Worm (Caenorhabditis elegans): Measurements from ENCODE around the gene srw-54.
A peak's percentile ranks its signal among the peaks of the same experiment; 100 is the strongest.

The srw-54 gene

ce11 chrV:16592947-16593791 is 18.0 kb upstream of the srw-54 start:
- TF ChIP-seq snpc-4 (tag; optimal IDR thresholded peaks at IDR 0.05) (no peak), nhr-28 (tag; optimal IDR thresholded peaks at IDR 0.05) (no peak), elt-3 (tag; optimal IDR thresholded peaks at IDR 0.05) (peak in 1 of 6 experiments; percentile 37), nhr-19 (GFP tag; conservative IDR thresholded peaks at IDR 0.05) (peak; percentile 9; the same call in 1 of the 2 replicates), efl-1 (optimal IDR thresholded peaks at IDR 0.05) (no peak), efl-1 (GFP tag; optimal IDR thresholded peaks at IDR 0.05 in 1 of 2) (peak in 1 of 2 experiments; percentile 50), C04F5.9 (tag; optimal IDR thresholded peaks at IDR 0.05) (no peak), elt-2 (tag; optimal IDR thresholded peaks at IDR 0.05) (peak; percentile 68)

ce11 chrV:16593792-16594059 is 17.4 kb upstream of the srw-54 start:
- TF ChIP-seq ama-1 (optimal IDR thresholded peaks at IDR 0.05) (peak; percentile 6), nhr-85 (tag) (no peak), nhr-12 (tag; optimal IDR thresholded peaks at IDR 0.05) (no peak), isw-1 (GFP tag; IDR thresholded peaks at IDR 0.05) (no peak)

ce11 chrV:16594514-16594913 is 16.6 kb upstream of the srw-54 start:
- TF ChIP-seq nhr-71 (tag; optimal IDR thresholded peaks at IDR 0.05) (peak; percentile 60), lir-3 (tag; optimal IDR thresholded peaks at IDR 0.05; ENCODE audit: poor library complexity) (peak; percentile 12), rnt-1 (tag; optimal IDR thresholded peaks at IDR 0.05) (peak; percentile 68), lin-14 (GFP tag; optimal IDR thresholded peaks at IDR 0.05) (peak; percentile 41), snu-23 (GFP tag; optimal IDR thresholded peaks at IDR 0.05) (peak; percentile 30), ceh-82 (tag; optimal IDR thresholded peaks at IDR 0.05) (no peak), elt-3 (tag; optimal IDR thresholded peaks at IDR 0.05) (peak in 1 of 6 experiments; percentile 47), alr-1 (tag; optimal IDR thresholded peaks at IDR 0.05; ENCODE audit: borderline replicate concordance) (no peak), blmp-1 (tag; optimal IDR thresholded peaks at IDR 0.05) (peak; percentile 24), lsy-2 (tag; optimal IDR thresholded peaks at IDR 0.05) (peak; percentile 16), nhr-19 (GFP tag; conservative IDR thresholded peaks at IDR 0.05) (peak; percentile 48)

- peak; percentile 88 for TF ChIP-seq elt-2 (tag; optimal IDR thresholded peaks at IDR 0.05)
- peak; percentile 4 for TF ChIP-seq blmp-1 (tag; optimal IDR thresholded peaks at IDR 0.05)
- TF ChIP-seq mef-2 (tag; optimal IDR thresholded peaks at IDR 0.05) = no peak
- TF ChIP-seq nhr-90 (tag; optimal IDR thresholded peaks at IDR 0.05; ENCODE audit: poor library complexity) = peak; percentile 36
- peak; percentile 24 for TF ChIP-seq lin-14 (GFP tag; optimal IDR thresholded peaks at IDR 0.05)
- TF ChIP-seq nhr-71 (tag; optimal IDR thresholded peaks at IDR 0.05) = peak; percentile 45
- TF ChIP-seq nhr-19 (GFP tag; conservative IDR thresholded peaks at IDR 0.05) = peak; percentile 16; the same call in 1 of the 2 replicates
- peak; percentile 88 for TF ChIP-seq ama-1 (optimal IDR thresholded peaks at IDR 0.05)
- peak; percentile 37 for TF ChIP-seq rnt-1 (tag; optimal IDR thresholded peaks at IDR 0.05)
- peak; percentile 6 for TF ChIP-seq snu-23 (GFP tag; optimal IDR thresholded peaks at IDR 0.05)
- TF ChIP-seq dpl-1 (GFP tag; optimal IDR thresholded peaks at IDR 0.05) = no peak
- TF ChIP-seq aly-2 (tag; optimal IDR thresholded peaks at IDR 0.05) = no peak
- TF ChIP-seq efl-1 (optimal IDR thresholded peaks at IDR 0.05) = no peak
- peak in 1 of 2 experiments; percentile 87 for TF ChIP-seq efl-1 (GFP tag; optimal IDR thresholded peaks at IDR 0.05 in 1 of 2)
- TF ChIP-seq tbx-2 (tag; optimal IDR thresholded peaks at IDR 0.05) = no peak
- no peak for TF ChIP-seq sup-37 (GFP tag; optimal IDR thresholded peaks at IDR 0.05)
- peak; percentile 23 for TF ChIP-seq nhr-20 (tag; optimal IDR thresholded peaks at IDR 0.05)
- TF ChIP-seq snpc-4 (tag; optimal IDR thresholded peaks at IDR 0.05) = no peak
- TF ChIP-seq lin-35 (GFP tag; optimal IDR thresholded peaks at IDR 0.05) = peak in 1 of 2 experiments; percentile 27
- TF ChIP-seq jun-1 (tag; optimal IDR thresholded peaks at IDR 0.05) = peak; percentile 18
These were observed 15.9 kb upstream of the srw-54 start, which contains the start of gene cpl-1 for ce11 chrV:16595140-16595791. Gene cpl-1 (minus strand): TSS chrV:16595346.

- TF ChIP-seq ztf-11 (tag; optimal IDR thresholded peaks at IDR 0.05) (no peak), sup-37 (GFP tag; optimal IDR thresholded peaks at IDR 0.05) (no peak), zag-1 (tag; optimal IDR thresholded peaks at IDR 0.05) (no peak), elt-3 (tag; optimal IDR thresholded peaks at IDR 0.05) (peak in 1 of 6 experiments; percentile 19), pax-3 (tag; optimal IDR thresholded peaks at IDR 0.05) (no peak)
These were observed 15.0 kb upstream of the srw-54 start for ce11 chrV:16596102-16596501.
